Fruit fly (Drosophila melanogaster) whole organism, embryonic: ENCODE measurements around the gene Tsen34.

Source experiments
- Atf3 ChIP-seq: fragments of 200-800 bp; sonication (Bioruptor generic); optimal IDR thresholded peaks from 3 replicates; lab custom pipeline; 2016; ENCODE audit warnings: missing biosample characterization, missing genetic modification characterization
- CG10321 ChIP-seq: fragments of 200-800 bp; sonication (Bioruptor generic); IDR thresholded peaks from 2 replicates; pipeline ENCODE4 v1.3.6; 2022; ENCODE audit warnings: missing biosample characterization, missing genetic modification characterization
- CG14965 ChIP-seq: fragments of 200-800 bp; sonication (Bioruptor generic); optimal IDR thresholded peaks from 2 replicates; lab custom pipeline; 2016; ENCODE audit warnings: missing biosample characterization, missing genetic modification characterization, borderline replicate concordance
- CG15514 ChIP-seq: fragments of 200-800 bp; sonication (Bioruptor generic); optimal IDR thresholded peaks from 3 replicates; lab custom pipeline; 2017; ENCODE audit warnings: missing biosample characterization, missing genetic modification characterization, mild to moderate bottlenecking, moderate library complexity, missing genetic modification reagents
- CG17802 ChIP-seq: fragments of 200-800 bp; sonication (Bioruptor generic); optimal IDR thresholded peaks from 2 replicates; lab custom pipeline; 2018; ENCODE audit warnings: missing biosample characterization, mild to moderate bottlenecking, missing genetic modification characterization, moderate library complexity
- CG17829 ChIP-seq: fragments of 200-800 bp; optimal IDR thresholded peaks from 2 replicates; lab custom pipeline; 2019; ENCODE audit warnings: missing biosample characterization, mild to moderate bottlenecking, missing genetic modification characterization, moderate library complexity
- CG17912 ChIP-seq: fragments of 200-800 bp; sonication (Bioruptor generic); optimal IDR thresholded peaks from 2 replicates; lab custom pipeline; 2018; ENCODE audit warnings: missing biosample characterization, mild to moderate bottlenecking, missing genetic modification characterization
- CG18764 ChIP-seq: fragments of 200-800 bp; sonication (Bioruptor generic); optimal IDR thresholded peaks from 3 replicates; lab custom pipeline; 2016; ENCODE audit warnings: missing biosample characterization, missing genetic modification characterization
- CG2116 ChIP-seq: fragments of 200-800 bp; sonication (Bioruptor generic); optimal IDR thresholded peaks from 3 replicates; lab custom pipeline; 2018; ENCODE audit warnings: missing biosample characterization, mild to moderate bottlenecking, missing genetic modification characterization
- CG2712 ChIP-seq: fragments of 200-800 bp; optimal IDR thresholded peaks from 3 replicates; lab custom pipeline; 2019; ENCODE audit warnings: missing biosample characterization, mild to moderate bottlenecking, missing genetic modification characterization, moderate library complexity
- CG30020 ChIP-seq: fragments of 200-800 bp; optimal IDR thresholded peaks from 2 replicates; lab custom pipeline; 2019; ENCODE audit warnings: missing biosample characterization, mild to moderate bottlenecking, missing genetic modification characterization, moderate library complexity
- CG4328 ChIP-seq: fragments of 200-800 bp; sonication (Bioruptor generic); optimal IDR thresholded peaks from 3 replicates; lab custom pipeline; 2017; ENCODE audit warnings: missing biosample characterization, missing genetic modification reagents, missing genetic modification characterization
- CG4360 ChIP-seq: fragments of 200-800 bp; sonication (Bioruptor generic); IDR thresholded peaks from 2 replicates; pipeline ENCODE4 v1.3.6; 2022; ENCODE audit warnings: missing biosample characterization, missing genetic modification characterization
- CG4707 ChIP-seq: fragments of 200-800 bp; sonication (Bioruptor generic); optimal IDR thresholded peaks from 2 replicates; lab custom pipeline; 2018; ENCODE audit warnings: missing biosample characterization, mild to moderate bottlenecking, missing genetic modification characterization, moderate library complexity
- CG7987 ChIP-seq: fragments of 200-800 bp; sonication (Bioruptor generic); optimal IDR thresholded peaks from 2 replicates; lab custom pipeline; 2018; ENCODE audit warnings: missing biosample characterization, mild to moderate bottlenecking, missing genetic modification characterization, moderate library complexity
- D ChIP-seq, 2 experiments: fragments of 200-800 bp in 1 of 2; fragments of >200 bp in 1 of 2; sonication (Bioruptor generic) in 1 of 2; optimal IDR thresholded peaks; 2 replicates in 1 of 2; 3 replicates in 1 of 2; lab custom pipeline; 2017; ENCODE audit warnings: mild to moderate bottlenecking in 1 of 2, missing biosample characterization in 1 of 2, missing genetic modification characterization in 1 of 2, missing genetic modification reagents in 1 of 2
- Dek ChIP-seq: fragments of 200-800 bp; sonication (Bioruptor generic); optimal IDR thresholded peaks from 3 replicates; lab custom pipeline; 2019; ENCODE audit warnings: missing biosample characterization, mild to moderate bottlenecking, missing genetic modification characterization, moderate library complexity
- Dp ChIP-seq: fragments of 200-800 bp; sonication (Bioruptor generic); optimal IDR thresholded peaks from 2 replicates; lab custom pipeline; 2018; ENCODE audit warnings: missing biosample characterization, mild to moderate bottlenecking, missing genetic modification characterization, moderate library complexity
- Eip74EF ChIP-seq, 2 experiments: fragments of 200-800 bp in 1 of 2; fragments of >200 bp in 1 of 2; sonication (Bioruptor generic) in 1 of 2; optimal IDR thresholded peaks; 2 replicates each; lab custom pipeline; 2017 to 2019; ENCODE audit warnings: missing biosample characterization in 2 of 2, missing genetic modification characterization in 2 of 2, mild to moderate bottlenecking in 1 of 2, moderate library complexity in 1 of 2
- Lhr ChIP-seq: fragments of 200-800 bp; sonication (Bioruptor generic); optimal IDR thresholded peaks from 3 replicates; lab custom pipeline; 2017; ENCODE audit warnings: mild to moderate bottlenecking, missing biosample characterization, missing genetic modification reagents, missing genetic modification characterization
- Mad ChIP-seq: fragments of 200-800 bp; sonication (Bioruptor generic); optimal IDR thresholded peaks from 2 replicates; lab custom pipeline; 2016; ENCODE audit warnings: missing biosample characterization, missing genetic modification characterization
- Myb ChIP-seq: fragments of 200-800 bp; sonication (Bioruptor generic); optimal IDR thresholded peaks from 2 replicates; lab custom pipeline; 2016; ENCODE audit warnings: missing biosample characterization, missing genetic modification characterization
- NFAT ChIP-seq: fragments of 200-800 bp; sonication (Bioruptor generic); IDR thresholded peaks from 2 replicates; pipeline ENCODE4 v1.3.6; 2022; ENCODE audit warnings: missing biosample characterization, missing genetic modification characterization
- Nf-YB ChIP-seq: fragments of 200-800 bp; sonication (Bioruptor generic); optimal IDR thresholded peaks from 3 replicates; lab custom pipeline; 2019; ENCODE audit warnings: missing biosample characterization, mild to moderate bottlenecking, missing genetic modification characterization, moderate library complexity
- Nf-YC ChIP-seq: fragments of 200-800 bp; optimal IDR thresholded peaks from 3 replicates; lab custom pipeline; 2019; ENCODE audit warnings: missing biosample characterization, mild to moderate bottlenecking, missing genetic modification characterization, moderate library complexity
- Poxn ChIP-seq: fragments of 200-800 bp; sonication (Bioruptor generic); IDR thresholded peaks from 2 replicates; pipeline ENCODE4 v1.3.6; 2022; ENCODE audit warnings: missing biosample characterization, missing genetic modification characterization
- Sox102F ChIP-seq: fragments of 200-800 bp; sonication (Bioruptor generic); optimal IDR thresholded peaks from 2 replicates; lab custom pipeline; 2018; ENCODE audit warnings: missing biosample characterization, mild to moderate bottlenecking, missing genetic modification characterization, moderate library complexity
- ab ChIP-seq: fragments of 200-800 bp; sonication (Bioruptor generic); optimal IDR thresholded peaks from 2 replicates; lab custom pipeline; 2016; ENCODE audit warnings: missing biosample characterization, missing genetic modification characterization
- ap ChIP-seq: fragments of 200-800 bp; sonication (Bioruptor generic); IDR thresholded peaks from 2 replicates; pipeline ENCODE4 v1.3.6; 2022; ENCODE audit warnings: missing biosample characterization, missing genetic modification characterization
- ase ChIP-seq: fragments of 200-800 bp; sonication (Bioruptor generic); IDR thresholded peaks from 3 replicates; pipeline ENCODE4 v1.3.6; 2022; ENCODE audit warnings: missing biosample characterization, missing genetic modification characterization
- bsh ChIP-seq, 2 experiments: fragments of 200-800 bp; sonication (Bioruptor generic); optimal IDR thresholded peaks; 2 replicates each; lab custom pipeline; 2017 to 2018; ENCODE audit warnings: mild to moderate bottlenecking in 2 of 2, missing biosample characterization in 2 of 2, missing genetic modification characterization in 2 of 2, moderate library complexity in 1 of 2
- btn ChIP-seq: fragments of 200-800 bp; sonication (Bioruptor generic); optimal IDR thresholded peaks from 2 replicates; lab custom pipeline; 2016; ENCODE audit warnings: missing biosample characterization, missing genetic modification characterization
- crol ChIP-seq: fragments of 200-800 bp; sonication (Bioruptor generic); IDR thresholded peaks from 2 replicates; pipeline ENCODE4 v1.3.6; 2022; ENCODE audit warnings: missing biosample characterization, missing genetic modification characterization
- emc ChIP-seq: fragments of 200-800 bp; sonication (Bioruptor generic); optimal IDR thresholded peaks from 2 replicates; lab custom pipeline; 2016; ENCODE audit warnings: missing biosample characterization, missing genetic modification characterization
- ewg ChIP-seq: fragments of 200-800 bp; sonication (Bioruptor generic); optimal IDR thresholded peaks from 3 replicates; lab custom pipeline; 2017; ENCODE audit warnings: mild to moderate bottlenecking, missing biosample characterization, missing genetic modification reagents, missing genetic modification characterization
- exex ChIP-seq: fragments of 200-800 bp; sonication (Bioruptor generic); optimal IDR thresholded peaks from 4 replicates; lab custom pipeline; 2018; ENCODE audit warnings: missing biosample characterization, mild to moderate bottlenecking, missing genetic modification characterization, moderate library complexity
- gfzf ChIP-seq: fragments of 200-800 bp; sonication (Bioruptor generic); optimal IDR thresholded peaks from 2 replicates; lab custom pipeline; 2016; ENCODE audit warnings: missing biosample characterization, mild to moderate bottlenecking, missing genetic modification characterization, moderate library complexity
- gt ChIP-seq: fragments of 200-800 bp; sonication (Bioruptor generic); IDR thresholded peaks from 2 replicates; pipeline ENCODE4 v1.3.6; 2022; ENCODE audit warnings: missing biosample characterization, missing genetic modification characterization
- ham ChIP-seq: fragments of 200-800 bp; sonication (Bioruptor generic); IDR thresholded peaks from 2 replicates; pipeline ENCODE4 v1.3.6; 2022; ENCODE audit warnings: missing biosample characterization, missing genetic modification characterization
- her ChIP-seq: fragments of 200-800 bp; sonication (Bioruptor generic); optimal IDR thresholded peaks from 2 replicates; lab custom pipeline; 2016; ENCODE audit warnings: missing biosample characterization, missing genetic modification characterization
- jing ChIP-seq: fragments of 200-800 bp; sonication (Bioruptor generic); optimal IDR thresholded peaks from 2 replicates; lab custom pipeline; 2018; ENCODE audit warnings: missing biosample characterization, mild to moderate bottlenecking, missing genetic modification characterization
- kay ChIP-seq: fragments of 200-800 bp; sonication (Bioruptor generic); optimal IDR thresholded peaks from 2 replicates; lab custom pipeline; 2016; ENCODE audit warnings: missing biosample characterization, missing genetic modification characterization
- lmd ChIP-seq: fragments of 200-800 bp; sonication (Bioruptor generic); IDR thresholded peaks from 2 replicates; pipeline ENCODE4 v1.3.6; 2022; ENCODE audit warnings: missing biosample characterization, missing genetic modification characterization
- seq ChIP-seq: fragments of 200-800 bp; sonication (Bioruptor generic); IDR thresholded peaks from 2 replicates; pipeline ENCODE4 v1.3.6; 2022; ENCODE audit warnings: missing biosample characterization, missing genetic modification characterization
- sqz ChIP-seq: fragments of 200-800 bp; sonication (Bioruptor generic); optimal IDR thresholded peaks from 3 replicates; lab custom pipeline; 2018; ENCODE audit warnings: missing biosample characterization, mild to moderate bottlenecking, missing genetic modification characterization
- trh ChIP-seq: fragments of 200-800 bp; sonication (Bioruptor generic); optimal IDR thresholded peaks from 2 replicates; lab custom pipeline; 2016; ENCODE audit warnings: missing biosample characterization, missing genetic modification characterization
- twi ChIP-seq: fragments of 200-800 bp; optimal IDR thresholded peaks from 2 replicates; lab custom pipeline; 2019; ENCODE audit warnings: missing biosample characterization, mild to moderate bottlenecking, missing genetic modification characterization, moderate library complexity
- wor ChIP-seq: fragments of 200-800 bp; sonication (Bioruptor generic); IDR thresholded peaks from 2 replicates; pipeline ENCODE4 v1.3.6; 2022; ENCODE audit warnings: missing biosample characterization, missing genetic modification characterization
- zen ChIP-seq: fragments of 200-800 bp; sonication (Bioruptor generic); optimal IDR thresholded peaks from 3 replicates; lab custom pipeline; 2018; ENCODE audit warnings: missing biosample characterization, mild to moderate bottlenecking, missing genetic modification characterization, moderate library complexity

The Tsen34 gene

DNA sequence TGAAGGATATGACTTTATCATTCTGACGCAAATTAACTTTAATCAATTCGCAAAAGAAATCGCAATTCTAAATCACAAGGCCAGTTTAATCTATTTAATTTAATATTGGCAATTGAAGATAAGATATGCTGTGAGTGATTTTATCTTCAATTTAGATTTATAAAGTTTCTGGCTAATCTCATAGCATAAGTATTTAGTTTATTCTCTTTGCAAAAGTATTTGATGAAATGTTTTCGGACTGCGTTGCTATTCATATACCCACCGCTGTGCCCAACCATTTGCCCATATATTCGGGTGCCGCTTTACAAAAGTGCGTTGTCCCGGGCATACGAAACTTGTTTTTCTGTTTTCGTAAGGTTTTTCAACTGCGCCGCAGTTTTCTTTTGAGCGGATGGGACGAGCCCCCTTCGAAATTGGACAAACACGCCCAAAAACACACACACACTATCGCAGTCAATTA is 23.3 kb upstream of the Tsen34 start (continued):
- peak; percentile 78 for TF ChIP-seq CG17912 (GFP tag; lab: Kevin White, UChicago)
- peak; percentile 93 for TF ChIP-seq Mad
- TF ChIP-seq Dek (tag; lab: Kevin White, UChicago), result peak; percentile 95
- TF ChIP-seq btn (GFP tag; lab: Kevin White, UChicago), result peak; percentile 75
- TF ChIP-seq wor (GFP tag; lab: Robert Waterston, UW), result peak; percentile 88
- TF ChIP-seq emc, result peak; percentile 71
- TF ChIP-seq Myb (GFP tag; lab: Kevin White, UChicago), result peak; percentile 79
- TF ChIP-seq D (optimal IDR thresholded peaks at IDR 0.05; lab: Kevin White, UChicago), result no peak
- TF ChIP-seq D (GFP tag; optimal IDR thresholded peaks at IDR 0.05; lab: Kevin White, UChicago), result peak; percentile 98
- peak; percentile 83 for TF ChIP-seq ap (GFP tag; lab: Robert Waterston, UW)
- peak; percentile 11 for TF ChIP-seq Dp
- TF ChIP-seq sqz (GFP tag; lab: Kevin White, UChicago), result peak; percentile 97
- peak in 1 of 2 experiments; percentile 97 for TF ChIP-seq Eip74EF (GFP tag; optimal IDR thresholded peaks at IDR 0.05; lab: Kevin White, UChicago)
- peak; percentile 94 for TF ChIP-seq lmd
- TF ChIP-seq crol (GFP tag; lab: Robert Waterston, UW), result peak; percentile 30; the same call in 1 of the 2 replicates
- TF ChIP-seq CG17829 (tag; lab: Kevin White, UChicago), result peak; percentile 98
- peak; percentile 70 for TF ChIP-seq CG14965
- peak; percentile 73 for TF ChIP-seq NFAT (GFP tag; lab: Robert Waterston, UW)
- peak; percentile 76 for TF ChIP-seq CG17802
- TF ChIP-seq ase (GFP tag; lab: Robert Waterston, UW), result peak; percentile 79
- TF ChIP-seq CG7987 (GFP tag; lab: Kevin White, UChicago), result peak; percentile 88
- TF ChIP-seq Nf-YB (GFP tag; lab: Kevin White, UChicago), result peak; percentile 88
- peak; percentile 89 for TF ChIP-seq ewg (GFP tag; lab: Kevin White, UChicago)
- TF ChIP-seq Nf-YC (tag; lab: Kevin White, UChicago), result peak; percentile 92
- TF ChIP-seq CG2116 (GFP tag; lab: Kevin White, UChicago), result peak; percentile 80
- no peak for TF ChIP-seq gfzf
- TF ChIP-seq CG4707 (GFP tag; lab: Kevin White, UChicago), result peak; percentile 90
- peak; percentile 77 for TF ChIP-seq ab
- peak; percentile 91 for TF ChIP-seq CG15514 (GFP tag; lab: Kevin White, UChicago)
- TF ChIP-seq CG2712 (tag; lab: Kevin White, UChicago), result peak; percentile 99
- TF ChIP-seq Lhr (GFP tag; lab: Kevin White, UChicago), result peak; percentile 93
- peak; percentile 80 for TF ChIP-seq gt
- peak; percentile 88 for TF ChIP-seq CG30020 (tag; lab: Kevin White, UChicago)
- peak; percentile 70 for TF ChIP-seq Poxn
- TF ChIP-seq seq (GFP tag; lab: Robert Waterston, UW), result peak; percentile 95
- TF ChIP-seq ham, result no peak
- TF ChIP-seq Atf3 (GFP tag; lab: Kevin White, UChicago), result peak; percentile 92
- TF ChIP-seq jing (GFP tag; lab: Kevin White, UChicago), result peak; percentile 92
- peak; percentile 80 for TF ChIP-seq her
- peak; percentile 95 for TF ChIP-seq zen (tag; lab: Kevin White, UChicago)
- TF ChIP-seq CG4328 (GFP tag; lab: Kevin White, UChicago), result peak; percentile 96
- TF ChIP-seq exex (tag; lab: Kevin White, UChicago), result peak; percentile 90
- TF ChIP-seq twi, result peak; percentile 94
- peak; percentile 59 to 96 for TF ChIP-seq bsh (GFP tag; optimal IDR thresholded peaks at IDR 0.05; lab: Kevin White, UChicago)
- peak; percentile 87 for TF ChIP-seq kay (GFP tag; lab: Kevin White, UChicago)
- peak; percentile 66 for TF ChIP-seq CG10321
- peak; percentile 93 for TF ChIP-seq CG18764
- TF ChIP-seq Sox102F, result peak; percentile 97
- peak; percentile 35; the same call in 1 of the 2 replicates for TF ChIP-seq CG4360 (GFP tag; lab: Robert Waterston, UW)
- TF ChIP-seq trh (GFP tag; lab: Kevin White, UChicago), result peak; percentile 93
